Worm (Caenorhabditis elegans): ENCODE measurements around the gene ccm-2.

ccm-2 gene

ce11 chrIV:1895024-1895423 is 60.6 kb downstream of the ccm-2 start:
- TF ChIP-seq scrt-1 (GFP tag; IDR thresholded peaks at IDR 0.05) (no peak), ceh-36 (tag; optimal IDR thresholded peaks at IDR 0.05) (peak; percentile 4), F13C5.2 (tag; optimal IDR thresholded peaks at IDR 0.05) (no peak), sea-1 (GFP tag; conservative IDR thresholded peaks at IDR 0.05) (no peak), tbx-11 (GFP tag; IDR thresholded peaks at IDR 0.05) (no peak), flt-1 (GFP tag; IDR thresholded peaks at IDR 0.05) (no peak), ets-7 (tag; optimal IDR thresholded peaks at IDR 0.05) (no peak), hmbx-1 (tag; optimal IDR thresholded peaks at IDR 0.05) (no peak), hnd-1 (tag; optimal IDR thresholded peaks at IDR 0.05) (no peak), aly-1 (tag; optimal IDR thresholded peaks at IDR 0.05) (no peak), tbx-37 (GFP tag; conservative IDR thresholded peaks at IDR 0.05) (no peak), pes-1 (GFP tag; IDR thresholded peaks at IDR 0.05) (no peak), ceh-13 (GFP tag; optimal IDR thresholded peaks at IDR 0.05) (no peak), hmg-4 (GFP tag; optimal IDR thresholded peaks at IDR 0.05) (peak; percentile 28)

DNA sequence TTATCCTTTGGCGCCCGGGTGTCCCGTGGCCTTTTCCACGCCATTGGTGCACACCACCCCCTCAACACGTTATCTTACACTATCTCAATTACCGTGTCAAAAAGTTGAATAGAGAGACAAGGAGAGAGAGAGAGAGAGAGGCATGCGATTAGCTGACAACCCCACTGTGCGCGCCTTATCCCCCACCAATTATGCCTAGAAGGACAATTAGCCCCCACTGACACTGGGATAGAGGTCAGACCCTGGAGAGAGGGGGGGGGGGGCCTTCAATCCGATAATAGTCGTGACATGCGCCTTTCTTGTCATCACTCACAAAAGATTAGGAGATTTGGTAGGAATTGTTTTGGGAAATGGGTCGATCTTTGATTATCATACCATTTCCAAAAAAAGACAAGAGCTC is 61.7 kb downstream of the ccm-2 start:
- TF ChIP-seq ama-1 (optimal IDR thresholded peaks at IDR 0.05): no peak
- no peak for TF ChIP-seq flt-1 (GFP tag; IDR thresholded peaks at IDR 0.05)
- TF ChIP-seq sea-1 (GFP tag; conservative IDR thresholded peaks at IDR 0.05): no peak; the same call in 1 of the 2 replicates
- no peak for TF ChIP-seq tbx-37 (GFP tag; conservative IDR thresholded peaks at IDR 0.05)
- no peak for TF ChIP-seq hnd-1 (tag; optimal IDR thresholded peaks at IDR 0.05)
- no peak for TF ChIP-seq hmbx-1 (tag; optimal IDR thresholded peaks at IDR 0.05)
- TF ChIP-seq scrt-1 (GFP tag; IDR thresholded peaks at IDR 0.05): no peak
- TF ChIP-seq F13C5.2 (tag; optimal IDR thresholded peaks at IDR 0.05): peak; percentile 6
- TF ChIP-seq hmg-4 (GFP tag; optimal IDR thresholded peaks at IDR 0.05): peak; percentile 51
- no peak for TF ChIP-seq aly-1 (tag; optimal IDR thresholded peaks at IDR 0.05)
- no peak for TF ChIP-seq tbx-11 (GFP tag; IDR thresholded peaks at IDR 0.05)
- no peak for TF ChIP-seq tra-4 (tag; optimal IDR thresholded peaks at IDR 0.05)
- no peak for TF ChIP-seq ets-7 (tag; optimal IDR thresholded peaks at IDR 0.05)
- TF ChIP-seq ceh-36 (tag; optimal IDR thresholded peaks at IDR 0.05): no peak
- TF ChIP-seq ceh-13 (GFP tag; optimal IDR thresholded peaks at IDR 0.05): no peak
